Fruit fly (Drosophila melanogaster) whole organism, embryonic: Measurements from ENCODE around the gene CG15529.
A peak's percentile ranks its signal among the peaks of the same experiment; 100 is the strongest.

Experiments used
- Awh ChIP-seq: fragments of 200-800 bp; sonication (Bioruptor generic); IDR thresholded peaks from 2 replicates; pipeline ENCODE4, ENCODE4 v1.3.6; 2022; ENCODE audit warnings: missing biosample characterization, missing genetic modification characterization
- CG10366 ChIP-seq: fragments of 200-800 bp; sonication (Bioruptor generic); IDR thresholded peaks from 2 replicates; pipeline ENCODE4 v1.3.6; 2022; ENCODE audit warnings: missing biosample characterization, missing genetic modification characterization
- CG11723 ChIP-seq: fragments of 200-800 bp; sonication (Bioruptor generic); optimal IDR thresholded peaks from 2 replicates; lab custom pipeline; 2017; ENCODE audit warnings: missing biosample characterization, mild to moderate bottlenecking, missing genetic modification characterization
- CG1233 ChIP-seq: fragments of 200-800 bp; sonication (Bioruptor generic); optimal IDR thresholded peaks from 4 replicates; lab custom pipeline; 2018; ENCODE audit warnings: missing biosample characterization, mild to moderate bottlenecking, missing genetic modification characterization
- CG12659 ChIP-seq: fragments of 200-800 bp; sonication (Bioruptor generic); optimal IDR thresholded peaks from 3 replicates; lab custom pipeline; 2017; ENCODE audit warnings: mild to moderate bottlenecking, missing biosample characterization, missing genetic modification reagents, missing genetic modification characterization
- CG13287 ChIP-seq: fragments of 200-800 bp; sonication (Bioruptor generic); IDR thresholded peaks from 2 replicates; pipeline ENCODE4 v1.3.6; 2022; ENCODE audit warnings: missing biosample characterization, missing genetic modification characterization; ENCODE audit not compliant: partially characterized antibody
- CG14050 ChIP-seq: fragments of 200-800 bp; sonication (Bioruptor generic); IDR thresholded peaks from 3 replicates; pipeline ENCODE4 v1.3.6; 2022; ENCODE audit warnings: missing biosample characterization, missing genetic modification characterization
- CG15514 ChIP-seq: fragments of 200-800 bp; sonication (Bioruptor generic); optimal IDR thresholded peaks from 3 replicates; lab custom pipeline; 2017; ENCODE audit warnings: missing biosample characterization, missing genetic modification characterization, mild to moderate bottlenecking, moderate library complexity, missing genetic modification reagents
- CG15601 ChIP-seq: fragments of 200-800 bp; sonication (Bioruptor generic); optimal IDR thresholded peaks from 3 replicates; lab custom pipeline; 2019; ENCODE audit warnings: missing biosample characterization, mild to moderate bottlenecking, missing genetic modification characterization, moderate library complexity
- CG17912 ChIP-seq: fragments of 200-800 bp; sonication (Bioruptor generic); optimal IDR thresholded peaks from 2 replicates; lab custom pipeline; 2018; ENCODE audit warnings: missing biosample characterization, mild to moderate bottlenecking, missing genetic modification characterization
- CG18599 ChIP-seq: fragments of 200-800 bp; sonication (Bioruptor generic); optimal IDR thresholded peaks from 3 replicates; lab custom pipeline; 2017; ENCODE audit warnings: missing biosample characterization, missing genetic modification characterization, mild to moderate bottlenecking, moderate library complexity, missing genetic modification reagents
- CG2889 ChIP-seq: fragments of 200-800 bp; sonication (Bioruptor generic); IDR thresholded peaks from 3 replicates; pipeline ENCODE4 v1.3.6; 2022; ENCODE audit warnings: missing biosample characterization, missing genetic modification characterization
- CG31224 ChIP-seq: fragments of 200-800 bp; sonication (Bioruptor generic); IDR thresholded peaks from 2 replicates; pipeline ENCODE4 v1.3.6; 2022; ENCODE audit warnings: missing biosample characterization, missing genetic modification characterization
- CG3407 ChIP-seq: fragments of 200-800 bp; sonication (Bioruptor generic); optimal IDR thresholded peaks from 2 replicates; lab custom pipeline; 2018; ENCODE audit warnings: missing biosample characterization, mild to moderate bottlenecking, missing genetic modification characterization
- CG7556 ChIP-seq: fragments of 200-800 bp; sonication (Bioruptor generic); optimal IDR thresholded peaks from 2 replicates; lab custom pipeline; 2017; ENCODE audit warnings: missing biosample characterization, mild to moderate bottlenecking, missing genetic modification characterization
- CG7745 ChIP-seq: fragments of 200-800 bp; sonication (Bioruptor generic); optimal IDR thresholded peaks from 2 replicates; lab custom pipeline; 2018; ENCODE audit warnings: missing biosample characterization, mild to moderate bottlenecking, missing genetic modification characterization, moderate library complexity
- CG9215 ChIP-seq: fragments of 200-800 bp; sonication (Bioruptor generic); IDR thresholded peaks from 2 replicates; pipeline ENCODE4 v1.3.6; 2022; ENCODE audit warnings: missing biosample characterization, missing genetic modification characterization
- CTCF ChIP-seq: fragments of 200-800 bp; sonication (Bioruptor generic); optimal IDR thresholded peaks from 2 replicates; lab custom pipeline; 2017; ENCODE audit warnings: missing biosample characterization, mild to moderate bottlenecking, missing genetic modification characterization, moderate library complexity
- Ets97D ChIP-seq: fragments of 200-800 bp; sonication (Bioruptor generic); optimal IDR thresholded peaks from 3 replicates; lab custom pipeline; 2016; ENCODE audit warnings: missing biosample characterization, missing genetic modification characterization
- Gsc ChIP-seq: fragments of 200-800 bp; sonication (Bioruptor generic); IDR thresholded peaks from 2 replicates; pipeline ENCODE4 v1.3.6; 2022; ENCODE audit warnings: missing biosample characterization, missing genetic modification characterization
- HLHmδ ChIP-seq: fragments of 200-800 bp; sonication (Bioruptor generic); optimal IDR thresholded peaks from 2 replicates; lab custom pipeline; 2018; ENCODE audit warnings: missing biosample characterization, mild to moderate bottlenecking, missing genetic modification characterization, moderate library complexity
- Jarid2 ChIP-seq: fragments of 200-800 bp; sonication (Bioruptor generic); optimal IDR thresholded peaks from 3 replicates; lab custom pipeline; 2017; ENCODE audit warnings: mild to moderate bottlenecking, missing biosample characterization, missing genetic modification reagents, missing genetic modification characterization
- Lhr ChIP-seq: fragments of 200-800 bp; sonication (Bioruptor generic); optimal IDR thresholded peaks from 3 replicates; lab custom pipeline; 2017; ENCODE audit warnings: mild to moderate bottlenecking, missing biosample characterization, missing genetic modification reagents, missing genetic modification characterization
- PHDP ChIP-seq: fragments of 200-800 bp; sonication (Bioruptor generic); optimal IDR thresholded peaks from 3 replicates; lab custom pipeline; 2018; ENCODE audit warnings: missing biosample characterization, mild to moderate bottlenecking, missing genetic modification characterization, moderate library complexity
- Side ChIP-seq: fragments of 200-800 bp; sonication (Bioruptor generic); optimal IDR thresholded peaks from 2 replicates; lab custom pipeline; 2016; ENCODE audit warnings: missing biosample characterization, missing genetic modification characterization
- Spps ChIP-seq: fragments of 200-800 bp; sonication (Bioruptor generic); optimal IDR thresholded peaks from 2 replicates; lab custom pipeline; 2018; ENCODE audit warnings: missing biosample characterization, mild to moderate bottlenecking, missing genetic modification characterization
- Stat92E ChIP-seq, 3 experiments: fragments of >200 bp in 2 of 3; fragments of 200-800 bp in 1 of 3; sonication (Bioruptor generic) in 1 of 3; optimal IDR thresholded peaks; 2 replicates each; lab custom pipeline; 2017 to 2019; ENCODE audit warnings: missing biosample characterization in 3 of 3, missing genetic modification characterization in 3 of 3, mild to moderate bottlenecking in 1 of 3, moderate library complexity in 1 of 3
- Trl ChIP-seq, 3 experiments: fragments of >200 bp in 2 of 3; fragments of 200-800 bp in 1 of 3; sonication (Bioruptor generic) in 1 of 3; optimal IDR thresholded peaks; 2 replicates in 1 of 3; 3 replicates in 2 of 3; lab custom pipeline; 2016 to 2017; ENCODE audit warnings: missing biosample characterization in 1 of 3, missing genetic modification characterization in 1 of 3
- Vsx1 ChIP-seq: fragments of 200-800 bp; sonication (Bioruptor generic); optimal IDR thresholded peaks from 2 replicates; lab custom pipeline; 2017; ENCODE audit warnings: missing biosample characterization, mild to moderate bottlenecking, missing genetic modification characterization, missing genetic modification reagents
- az2 ChIP-seq: fragments of 200-800 bp; sonication (Bioruptor generic); optimal IDR thresholded peaks from 3 replicates; lab custom pipeline; 2016; ENCODE audit warnings: missing biosample characterization, missing genetic modification characterization
- bbx ChIP-seq: fragments of 200-800 bp; sonication (Bioruptor generic); IDR thresholded peaks from 2 replicates; pipeline ENCODE4 v1.3.6; 2022; ENCODE audit warnings: missing biosample characterization, missing genetic modification characterization; ENCODE audit not compliant: partially characterized antibody
- btn ChIP-seq: fragments of 200-800 bp; sonication (Bioruptor generic); optimal IDR thresholded peaks from 2 replicates; lab custom pipeline; 2016; ENCODE audit warnings: missing biosample characterization, missing genetic modification characterization
- cad ChIP-seq: fragments of >200 bp; optimal IDR thresholded peaks from 2 replicates; lab custom pipeline; 2017; ENCODE audit warnings: missing biosample characterization, missing genetic modification characterization
- crol ChIP-seq: fragments of 200-800 bp; sonication (Bioruptor generic); IDR thresholded peaks from 2 replicates; pipeline ENCODE4 v1.3.6; 2022; ENCODE audit warnings: missing biosample characterization, missing genetic modification characterization
- dysf ChIP-seq: fragments of 200-800 bp; sonication (Bioruptor generic); IDR thresholded peaks from 3 replicates; pipeline ENCODE4 v1.3.6; 2022; ENCODE audit warnings: missing biosample characterization, missing genetic modification characterization
- emc ChIP-seq: fragments of 200-800 bp; sonication (Bioruptor generic); optimal IDR thresholded peaks from 2 replicates; lab custom pipeline; 2016; ENCODE audit warnings: missing biosample characterization, missing genetic modification characterization
- fd96Cb ChIP-seq: fragments of 200-800 bp; sonication (Bioruptor generic); optimal IDR thresholded peaks from 2 replicates; lab custom pipeline; 2018; ENCODE audit warnings: missing biosample characterization, mild to moderate bottlenecking, missing genetic modification characterization, moderate library complexity
- gem ChIP-seq: fragments of 200-800 bp; sonication (Bioruptor generic); optimal IDR thresholded peaks from 2 replicates; lab custom pipeline; 2019; ENCODE audit warnings: missing biosample characterization, mild to moderate bottlenecking, missing genetic modification characterization, moderate library complexity
- gfzf ChIP-seq: fragments of 200-800 bp; sonication (Bioruptor generic); optimal IDR thresholded peaks from 2 replicates; lab custom pipeline; 2016; ENCODE audit warnings: missing biosample characterization, mild to moderate bottlenecking, missing genetic modification characterization, moderate library complexity
- gt ChIP-seq: fragments of 200-800 bp; sonication (Bioruptor generic); IDR thresholded peaks from 2 replicates; pipeline ENCODE4 v1.3.6; 2022; ENCODE audit warnings: missing biosample characterization, missing genetic modification characterization
- her ChIP-seq: fragments of 200-800 bp; sonication (Bioruptor generic); optimal IDR thresholded peaks from 2 replicates; lab custom pipeline; 2016; ENCODE audit warnings: missing biosample characterization, missing genetic modification characterization
- hth ChIP-seq: fragments of >200 bp; optimal IDR thresholded peaks from 2 replicates; lab custom pipeline; 2017; ENCODE audit warnings: inconsistent platforms
- inv ChIP-seq: fragments of 200-800 bp; sonication (Bioruptor generic); IDR thresholded peaks from 2 replicates; pipeline ENCODE4 v1.3.6; 2022; ENCODE audit warnings: missing biosample characterization, missing genetic modification characterization; ENCODE audit not compliant: partially characterized antibody
- lmd ChIP-seq: fragments of 200-800 bp; sonication (Bioruptor generic); IDR thresholded peaks from 2 replicates; pipeline ENCODE4 v1.3.6; 2022; ENCODE audit warnings: missing biosample characterization, missing genetic modification characterization
- pb ChIP-seq: fragments of 200-800 bp; sonication (Bioruptor generic); optimal IDR thresholded peaks from 3 replicates; lab custom pipeline; 2016; ENCODE audit warnings: missing biosample characterization, missing genetic modification characterization
- pita ChIP-seq: fragments of 200-800 bp; sonication (Bioruptor generic); optimal IDR thresholded peaks from 2 replicates; lab custom pipeline; 2017; ENCODE audit warnings: missing biosample characterization, mild to moderate bottlenecking, missing genetic modification characterization
- schlank ChIP-seq: fragments of 200-800 bp; sonication (Bioruptor generic); optimal IDR thresholded peaks from 2 replicates; lab custom pipeline; 2018; ENCODE audit warnings: missing biosample characterization, mild to moderate bottlenecking, missing genetic modification characterization
- sim ChIP-seq: fragments of 200-800 bp; sonication (Bioruptor generic); IDR thresholded peaks from 2 replicates; pipeline ENCODE4 v1.3.6; 2022; ENCODE audit warnings: missing biosample characterization, missing genetic modification characterization
- slbo ChIP-seq: fragments of 200-800 bp; sonication (Bioruptor generic); IDR thresholded peaks from 2 replicates; pipeline ENCODE4 v1.3.6; 2022; ENCODE audit warnings: missing biosample characterization, missing genetic modification characterization
- sob ChIP-seq: fragments of 200-800 bp; sonication (Bioruptor generic); IDR thresholded peaks from 2 replicates; pipeline ENCODE4 v1.3.6; 2022; ENCODE audit warnings: missing biosample characterization, missing genetic modification characterization
- tin ChIP-seq: fragments of 200-800 bp; sonication (Bioruptor generic); optimal IDR thresholded peaks from 3 replicates; lab custom pipeline; 2016; ENCODE audit warnings: missing biosample characterization, missing genetic modification characterization
- tup ChIP-seq: fragments of 200-800 bp; sonication (Bioruptor generic); optimal IDR thresholded peaks from 2 replicates; lab custom pipeline; 2016; ENCODE audit warnings: missing biosample characterization, mild to moderate bottlenecking, missing genetic modification characterization, moderate library complexity

CG15529 gene

dm6 chr3R:30160312-30160942, 8.6 kb downstream of the CG15529 start, which contains the start of gene CG11498 (continued):
- TF ChIP-seq Ets97D (no peak), btn (GFP tag; lab: Kevin White, UChicago) (no peak), PHDP (tag; lab: Kevin White, UChicago) (no peak), Vsx1 (no peak), CG18599 (GFP tag; lab: Kevin White, UChicago) (no peak), sim (GFP tag; lab: Robert Waterston, UW) (no peak), CG14050 (GFP tag; lab: Robert Waterston, UW) (no peak), tin (GFP tag; lab: Kevin White, UChicago) (no peak), HLHmδ (peak; percentile 2), CG7745 (tag; lab: Kevin White, UChicago) (no peak), CG31224 (GFP tag; lab: Robert Waterston, UW) (no peak), crol (GFP tag; lab: Robert Waterston, UW) (no peak), CG1233 (GFP tag; lab: Kevin White, UChicago) (no peak), gt (GFP tag; lab: Robert Waterston, UW) (no peak), az2 (GFP tag; lab: Kevin White, UChicago) (no peak), pita (GFP tag; lab: Kevin White, UChicago) (no peak), gem (no peak), cad (GFP tag; lab: Kevin White, UChicago) (no peak), bbx (0 out of 2 replicates have a peak, but pooled peaks have one; percentile 35), CG7556 (GFP tag; lab: Kevin White, UChicago) (no peak), CG17912 (no peak), sob (GFP tag; lab: Robert Waterston, UW) (no peak), Lhr (GFP tag; lab: Kevin White, UChicago) (no peak), Side (GFP tag; lab: Kevin White, UChicago) (no peak), Jarid2 (GFP tag; lab: Kevin White, UChicago) (peak; percentile 67), slbo (no peak), CG2889 (GFP tag; lab: Robert Waterston, UW) (no peak), dysf (0 out of 3 replicates have a peak, but pooled peaks have one; percentile 11), Spps (tag; lab: Kevin White, UChicago) (no peak), gfzf (no peak), CG10366 (GFP tag; lab: Robert Waterston, UW) (no peak), tup (no peak), Trl (optimal IDR thresholded peaks at IDR 0.05; lab: Kevin White, UChicago) (peak; percentile 66 to 83), Trl (GFP tag; optimal IDR thresholded peaks at IDR 0.05; lab: Kevin White, UChicago) (no peak), schlank (tag; lab: Kevin White, UChicago) (no peak), CG11723 (GFP tag; lab: Kevin White, UChicago) (no peak), CG3407 (GFP tag; lab: Kevin White, UChicago) (no peak), CG13287 (GFP tag; lab: Robert Waterston, UW) (peak; percentile 11; the same call in 1 of the 2 replicates), Awh (GFP tag; lab: Robert Waterston, UW) (no peak)
- TF ChIP-seq, all 482 proteins: peak for 23

dm6 chr3R:30163228-30163627, 11.4 kb downstream of the CG15529 start:
- no peak for TF ChIP-seq CTCF (GFP tag; lab: Kevin White, UChicago)
- no peak for TF ChIP-seq CG15514 (GFP tag; lab: Kevin White, UChicago)
- TF ChIP-seq her: no peak
- no peak for TF ChIP-seq Gsc
- no peak for TF ChIP-seq fd96Cb
- TF ChIP-seq pb (GFP tag; lab: Kevin White, UChicago): no peak
- no peak for TF ChIP-seq CG15601
- TF ChIP-seq CG12659 (GFP tag; lab: Kevin White, UChicago): no peak
- TF ChIP-seq Stat92E (GFP tag; optimal IDR thresholded peaks at IDR 0.05; lab: Kevin White, UChicago): no peak
- no peak for TF ChIP-seq CG9215 (GFP tag; lab: Robert Waterston, UW)
- no peak for TF ChIP-seq emc (GFP tag; lab: Kevin White, UChicago)
- TF ChIP-seq hth (lab: Kevin White, UChicago): no peak
- TF ChIP-seq lmd (GFP tag; lab: Robert Waterston, UW): no peak
- no peak for TF ChIP-seq inv (GFP tag; lab: Robert Waterston, UW)
